Worm (Caenorhabditis elegans) whole organism, mixed stage, embryonic: ENCODE data around the gene ins-3.

Experiments
- nhr-76 ChIP-seq: sonication (generic microtip); optimal IDR thresholded peaks from 2 replicates; lab custom pipeline; 2017; ENCODE audit warnings: missing biosample characterization, missing genetic modification characterization
- ztf-11 ChIP-seq: fragments of 150-350 bp; optimal IDR thresholded peaks from 2 replicates; lab custom pipeline; 2014; ENCODE audit warnings: missing biosample characterization, missing genetic modification characterization

- TF ChIP-seq ztf-11 (tag; lab: Kevin White, UChicago) (no peak), nhr-76 (no peak)
These were observed 25.6 kb downstream of the ins-3 start for ce11 chrII:5964962-5965361.
